Worm (Caenorhabditis elegans): ENCODE measurements around the gene acbp-5.
A peak's percentile ranks its signal among the peaks of the same experiment; 100 is the strongest.

acbp-5 gene

ce11 chrIII:13643534-13643933 lies 2.0 kb upstream of the acbp-5 start, which contains the start of the genes drr-2 and set-16 (continued):
- peak; percentile 98 for TF ChIP-seq somi-1 (GFP tag; optimal IDR thresholded peaks at IDR 0.05)
- peak; percentile 98 for TF ChIP-seq mcd-1 (GFP tag; IDR thresholded peaks at IDR 0.05)
- no peak for TF ChIP-seq hlh-26 (GFP tag; conservative IDR thresholded peaks at IDR 0.05)
- TF ChIP-seq mel-28 (tag; optimal IDR thresholded peaks at IDR 0.05; ENCODE audit: borderline replicate concordance) = peak; percentile 85
- peak; percentile 99 for TF ChIP-seq atf-7 (tag; optimal IDR thresholded peaks at IDR 0.05)
- peak; percentile 96 for TF ChIP-seq Y79H2A.3 (GFP tag; conservative IDR thresholded peaks at IDR 0.05)
- no peak for TF ChIP-seq tbx-9 (tag; optimal IDR thresholded peaks at IDR 0.05; ENCODE audit: borderline replicate concordance)
- TF ChIP-seq madf-10 (tag; optimal IDR thresholded peaks at IDR 0.05) = peak; percentile 94
- peak; percentile 100 for TF ChIP-seq pbrm-1 (GFP tag; IDR thresholded peaks at IDR 0.05)
- TF ChIP-seq F22D6.2 (tag; optimal IDR thresholded peaks at IDR 0.05) = peak; percentile 95
- peak; percentile 70; the same call in 1 of the 2 replicates for TF ChIP-seq bed-1 (GFP tag; IDR thresholded peaks at IDR 0.05)
- peak; percentile 98 for TF ChIP-seq F49E8.2 (tag; optimal IDR thresholded peaks at IDR 0.05; ENCODE audit: insufficient read depth)
- TF ChIP-seq bed-2 (GFP tag; IDR thresholded peaks at IDR 0.05) = peak; percentile 80; the same call in 1 of the 2 replicates
- 0 out of 2 replicates have a peak, but pooled peaks have one; percentile 76 for TF ChIP-seq lag-1 (GFP tag; IDR thresholded peaks at IDR 0.05)
- peak; percentile 90 for TF ChIP-seq ceh-100 (GFP tag; IDR thresholded peaks at IDR 0.05)
- TF ChIP-seq rpc-1 (optimal IDR thresholded peaks at IDR 0.05) = peak; percentile 19
- peak; percentile 14 for TF ChIP-seq rpc-1 (tag; optimal IDR thresholded peaks at IDR 0.05)
- peak; percentile 63 for TF ChIP-seq snpc-4 (GFP tag; optimal IDR thresholded peaks at IDR 0.05)
- peak; percentile 83 to 94 (median 86) for TF ChIP-seq snpc-4 (tag; optimal IDR thresholded peaks at IDR 0.05)
- TF ChIP-seq ekl-4 (GFP tag; IDR thresholded peaks at IDR 0.05) = peak; percentile 99
- no peak for TF ChIP-seq aptf-3 (GFP tag; IDR thresholded peaks at IDR 0.05)
- TF ChIP-seq die-1 (tag; optimal IDR thresholded peaks at IDR 0.05) = peak; percentile 81
- TF ChIP-seq Y53G8AR.9 (GFP tag; conservative IDR thresholded peaks at IDR 0.05) = peak; percentile 100
- TF ChIP-seq nhr-80 (tag; optimal IDR thresholded peaks at IDR 0.05) = peak; percentile 85
- peak; percentile 71 for TF ChIP-seq mes-4 (tag; optimal IDR thresholded peaks at IDR 0.05)
- TF ChIP-seq Y95B8A.8 (GFP tag; IDR thresholded peaks at IDR 0.05) = peak; percentile 99
- TF ChIP-seq lir-1 (GFP tag; conservative IDR thresholded peaks at IDR 0.05) = peak; percentile 98
- peak; percentile 94 for TF ChIP-seq lsl-1 (GFP tag; optimal IDR thresholded peaks at IDR 0.05)
- TF ChIP-seq B0035.1 (tag; optimal IDR thresholded peaks at IDR 0.05) = peak; percentile 91
- peak; percentile 95; the same call in 1 of the 2 replicates for TF ChIP-seq nhr-120 (GFP tag; IDR thresholded peaks at IDR 0.05)
- peak; percentile 85 for TF ChIP-seq ztf-18 (tag; optimal IDR thresholded peaks at IDR 0.05)
- TF ChIP-seq nfyb-1 (GFP tag; IDR thresholded peaks at IDR 0.05) = peak; percentile 99
- TF ChIP-seq unc-130 (GFP tag; optimal IDR thresholded peaks at IDR 0.05) = peak; percentile 96
- peak; percentile 91 for TF ChIP-seq F33H1.4 (GFP tag; IDR thresholded peaks at IDR 0.05)
- peak; percentile 96 for TF ChIP-seq ceh-79 (tag; optimal IDR thresholded peaks at IDR 0.05)
- TF ChIP-seq ztf-22 (GFP tag; optimal IDR thresholded peaks at IDR 0.05) = peak; percentile 94
- TF ChIP-seq F10E7.11 (tag; optimal IDR thresholded peaks at IDR 0.05) = peak; percentile 58
- peak; percentile 66 for TF ChIP-seq snpc-1.1 (tag; optimal IDR thresholded peaks at IDR 0.05; ENCODE audit: insufficient read depth)
- peak; percentile 95 for TF ChIP-seq Y56A3A.18 (GFP tag; IDR thresholded peaks at IDR 0.05)
- peak; percentile 98 for TF ChIP-seq K11D2.4 (GFP tag; IDR thresholded peaks at IDR 0.05)
- peak; percentile 80 for TF ChIP-seq akir-1 (GFP tag; optimal IDR thresholded peaks at IDR 0.05)
- TF ChIP-seq ets-4 (GFP tag; optimal IDR thresholded peaks at IDR 0.05) = peak; percentile 97
- no peak for TF ChIP-seq ztf-25 (GFP tag; IDR thresholded peaks at IDR 0.05)
- TF ChIP-seq madf-6 (GFP tag; IDR thresholded peaks at IDR 0.05) = peak; percentile 97
- peak; percentile 95 for TF ChIP-seq F23B12.7 (tag; optimal IDR thresholded peaks at IDR 0.05; ENCODE audit: insufficient read depth)
- peak; percentile 81 for TF ChIP-seq F52B5.7 (tag; optimal IDR thresholded peaks at IDR 0.05)
- peak; percentile 78 for TF ChIP-seq attf-3 (GFP tag; conservative IDR thresholded peaks at IDR 0.05)
- peak; percentile 100 for TF ChIP-seq hmg-1.2 (GFP tag; IDR thresholded peaks at IDR 0.05)
- peak; percentile 99 for TF ChIP-seq repo-1 (tag; optimal IDR thresholded peaks at IDR 0.05)

Measured in whole organism, young adult.